Worm (Caenorhabditis elegans): ENCODE data around the gene F39G3.3.

DNA sequence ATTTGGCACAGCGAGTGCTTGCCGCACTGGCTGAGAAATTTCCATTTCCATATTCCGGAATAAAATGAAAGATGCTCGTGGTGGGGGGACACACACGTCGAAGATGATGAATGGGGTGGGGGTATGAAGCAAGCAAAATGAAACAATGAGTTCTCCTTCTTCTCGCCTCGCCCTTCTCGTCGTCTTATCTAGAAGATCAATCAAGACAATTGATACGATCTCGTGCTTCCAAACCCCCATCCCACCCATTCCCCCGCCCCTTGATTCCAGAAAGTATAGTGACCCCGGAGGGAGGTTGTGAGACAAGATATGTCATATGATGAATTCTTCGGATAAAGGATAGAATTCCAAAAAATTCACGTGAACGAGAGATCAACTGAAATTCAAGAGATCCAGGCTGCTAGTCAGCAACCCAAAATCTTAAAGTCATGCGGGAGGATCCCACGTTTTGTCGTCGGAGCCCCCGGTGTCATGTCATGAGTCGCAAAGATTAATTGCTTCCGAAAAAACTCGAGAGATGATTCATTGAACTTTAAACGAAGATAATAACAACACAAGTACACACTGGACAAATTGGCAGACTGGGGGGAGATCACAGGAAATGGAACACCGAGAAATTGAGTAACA, 37.1 kb upstream of the F39G3.3 start:
- TF ChIP-seq alr-1 (tag; optimal IDR thresholded peaks at IDR 0.05; ENCODE audit: borderline replicate concordance), result no peak
- no peak for TF ChIP-seq fkh-10 (GFP tag; optimal IDR thresholded peaks at IDR 0.05)
- TF ChIP-seq sox-4 (tag; optimal IDR thresholded peaks at IDR 0.05), result no peak
